Fruit fly (Drosophila melanogaster) whole organism, prepupa: ENCODE data around the gene gpp.

Source experiments
- CG10669 ChIP-seq: fragments of 200-800 bp; sonication (Bioruptor generic); optimal IDR thresholded peaks from 3 replicates; lab custom pipeline; 2018; ENCODE audit warnings: missing biosample characterization, mild to moderate bottlenecking, missing genetic modification characterization, moderate library complexity
- CG11762 ChIP-seq: fragments of 200-800 bp; sonication (Bioruptor generic); optimal IDR thresholded peaks from 3 replicates; lab custom pipeline; 2016; ENCODE audit warnings: missing biosample characterization, missing genetic modification characterization; ENCODE audit not compliant: insufficient read depth
- CG15336 ChIP-seq: fragments of 200-800 bp; sonication (Bioruptor generic); IDR thresholded peaks from 2 replicates; pipeline ENCODE4 v1.3.6; 2022; ENCODE audit warnings: missing biosample characterization, missing genetic modification characterization
- CG16779 ChIP-seq: fragments of 200-800 bp; sonication (Bioruptor generic); optimal IDR thresholded peaks from 3 replicates; lab custom pipeline; 2017; ENCODE audit warnings: missing biosample characterization, mild to moderate bottlenecking, missing genetic modification characterization
- CG31627 ChIP-seq: fragments of 200-800 bp; sonication (Bioruptor generic); optimal IDR thresholded peaks from 3 replicates; lab custom pipeline; 2016; ENCODE audit warnings: missing biosample characterization, missing genetic modification characterization
- CG3919 ChIP-seq: fragments of 200-800 bp; sonication (Bioruptor generic); optimal IDR thresholded peaks from 3 replicates; lab custom pipeline; 2016; ENCODE audit warnings: missing biosample characterization, missing genetic modification characterization
- CG6792 ChIP-seq: fragments of 200-800 bp; sonication (Bioruptor generic); optimal IDR thresholded peaks from 3 replicates; lab custom pipeline; 2016; ENCODE audit warnings: missing biosample characterization, missing genetic modification characterization
- CG6808 ChIP-seq: fragments of 200-800 bp; sonication (Bioruptor generic); optimal IDR thresholded peaks from 3 replicates; lab custom pipeline; 2017; ENCODE audit warnings: missing biosample characterization, missing genetic modification characterization, mild to moderate bottlenecking, moderate library complexity, missing genetic modification reagents
- CG6854 ChIP-seq: fragments of 200-800 bp; sonication (Bioruptor generic); optimal IDR thresholded peaks from 2 replicates; lab custom pipeline; 2017; ENCODE audit warnings: missing biosample characterization, mild to moderate bottlenecking, missing genetic modification characterization
- CG7368 ChIP-seq: fragments of 200-800 bp; sonication (Bioruptor generic); optimal IDR thresholded peaks from 3 replicates; lab custom pipeline; 2016; ENCODE audit warnings: missing biosample characterization, missing genetic modification characterization
- CG8319 ChIP-seq: fragments of 200-800 bp; sonication (Bioruptor generic); optimal IDR thresholded peaks from 3 replicates; lab custom pipeline; 2016; ENCODE audit warnings: missing biosample characterization, missing genetic modification characterization
- Eip78C ChIP-seq: fragments of 200-800 bp; sonication (Bioruptor generic); peaks from one replicate; lab custom pipeline; 2016; ENCODE audit warnings: missing biosample characterization, missing genetic modification characterization
- Eip93F ChIP-seq: fragments of 200-800 bp; sonication (Bioruptor generic); optimal IDR thresholded peaks from 2 replicates; lab custom pipeline; 2016; ENCODE audit warnings: missing biosample characterization, mild to moderate bottlenecking, missing genetic modification characterization
- Ets21C ChIP-seq: fragments of 200-800 bp; sonication (Bioruptor generic); optimal IDR thresholded peaks from 3 replicates; lab custom pipeline; 2016; ENCODE audit warnings: missing biosample characterization, missing genetic modification characterization
- Ets96B ChIP-seq: fragments of 200-800 bp; optimal IDR thresholded peaks from 2 replicates; lab custom pipeline; 2019; ENCODE audit warnings: missing biosample characterization, mild to moderate bottlenecking, missing genetic modification characterization, moderate library complexity
- Gug ChIP-seq: fragments of 200-800 bp; sonication (Bioruptor generic); IDR thresholded peaks from 2 replicates; pipeline ENCODE4 v1.3.6; 2022; ENCODE audit warnings: missing biosample characterization, missing genetic modification characterization
- Hr38 ChIP-seq: sonication (Bioruptor generic); optimal IDR thresholded peaks from 2 replicates; lab custom pipeline; 2016; ENCODE audit warnings: missing biosample characterization, missing genetic modification characterization
- Lpt ChIP-seq: fragments of 200-800 bp; sonication (Bioruptor generic); optimal IDR thresholded peaks from 3 replicates; lab custom pipeline; 2016; ENCODE audit warnings: missing biosample characterization, missing genetic modification characterization
- OdsH ChIP-seq: fragments of 200-800 bp; sonication (Bioruptor generic); optimal IDR thresholded peaks from 3 replicates; lab custom pipeline; 2016; ENCODE audit warnings: missing biosample characterization, missing genetic modification characterization
- Smox ChIP-seq: fragments of 200-800 bp; sonication (Bioruptor generic); optimal IDR thresholded peaks from 3 replicates; lab custom pipeline; 2016; ENCODE audit warnings: missing biosample characterization, missing genetic modification characterization
- Sox102F ChIP-seq: fragments of 200-800 bp; sonication (Bioruptor generic); optimal IDR thresholded peaks from 2 replicates; lab custom pipeline; 2016; ENCODE audit warnings: missing biosample characterization, mild to moderate bottlenecking, missing genetic modification characterization
- Sox14 ChIP-seq: fragments of 200-800 bp; sonication (Bioruptor generic); optimal IDR thresholded peaks from 3 replicates; lab custom pipeline; 2016; ENCODE audit warnings: missing biosample characterization, missing genetic modification characterization
- Sox15 ChIP-seq: fragments of 200-800 bp; sonication (Bioruptor generic); optimal IDR thresholded peaks from 3 replicates; lab custom pipeline; 2016; ENCODE audit warnings: missing biosample characterization, missing genetic modification characterization
- achi ChIP-seq: fragments of 200-800 bp; sonication (Bioruptor generic); optimal IDR thresholded peaks from 3 replicates; lab custom pipeline; 2016; ENCODE audit warnings: missing biosample characterization, missing genetic modification characterization
- cyc ChIP-seq: fragments of 200-800 bp; sonication (Bioruptor generic); optimal IDR thresholded peaks from 3 replicates; lab custom pipeline; 2016; ENCODE audit warnings: missing biosample characterization, missing genetic modification characterization
- dac ChIP-seq: fragments of 200-800 bp; sonication (Bioruptor generic); optimal IDR thresholded peaks from 2 replicates; lab custom pipeline; 2017; ENCODE audit warnings: missing biosample characterization, mild to moderate bottlenecking, missing genetic modification characterization
- eg ChIP-seq: fragments of 200-800 bp; sonication (Bioruptor generic); IDR thresholded peaks from 3 replicates; pipeline ENCODE4 v1.3.6; 2022; ENCODE audit warnings: missing biosample characterization, missing genetic modification characterization
- esn ChIP-seq: fragments of 200-800 bp; sonication (Bioruptor generic); optimal IDR thresholded peaks from 2 replicates; lab custom pipeline; 2016; ENCODE audit warnings: missing biosample characterization, mild to moderate bottlenecking, missing genetic modification characterization, moderate library complexity
- fd59A ChIP-seq: fragments of 200-800 bp; sonication (Bioruptor generic); optimal IDR thresholded peaks from 2 replicates; lab custom pipeline; 2017; ENCODE audit warnings: missing biosample characterization, mild to moderate bottlenecking, missing genetic modification characterization, missing genetic modification reagents
- lz ChIP-seq: fragments of 200-800 bp; sonication (Bioruptor generic); optimal IDR thresholded peaks from 3 replicates; lab custom pipeline; 2016; ENCODE audit warnings: missing biosample characterization, missing genetic modification characterization
- pdm3 ChIP-seq: fragments of 200-800 bp; sonication (Bioruptor generic); optimal IDR thresholded peaks from 3 replicates; lab custom pipeline; 2016; ENCODE audit warnings: missing biosample characterization, missing genetic modification characterization
- salr ChIP-seq, 2 experiments: fragments of 200-800 bp; sonication (Bioruptor generic); optimal IDR thresholded peaks; 3 replicates each; lab custom pipeline; 2016 to 2018; ENCODE audit warnings: missing biosample characterization in 2 of 2, missing genetic modification characterization in 2 of 2, mild to moderate bottlenecking in 1 of 2
- spab ChIP-seq: fragments of 200-800 bp; sonication (Bioruptor generic); optimal IDR thresholded peaks from 2 replicates; lab custom pipeline; 2017; ENCODE audit warnings: missing biosample characterization, mild to moderate bottlenecking, missing genetic modification characterization, missing genetic modification reagents
- ss ChIP-seq, 2 experiments: fragments of 200-800 bp; sonication (Bioruptor generic); optimal IDR thresholded peaks; 2 replicates in 1 of 2; 3 replicates in 1 of 2; lab custom pipeline; 2017 to 2018; ENCODE audit warnings: mild to moderate bottlenecking in 2 of 2, missing biosample characterization in 2 of 2, missing genetic modification characterization in 2 of 2, moderate library complexity in 1 of 2
- svp ChIP-seq: fragments of 200-800 bp; sonication (Bioruptor generic); peaks from one replicate; lab custom pipeline; 2016; ENCODE audit warnings: missing biosample characterization, missing genetic modification characterization
- topi ChIP-seq: fragments of 200-800 bp; sonication (Bioruptor generic); optimal IDR thresholded peaks from 3 replicates; lab custom pipeline; 2016; ENCODE audit warnings: missing biosample characterization, missing genetic modification characterization
- vri ChIP-seq: fragments of 200-800 bp; sonication (Bioruptor generic); optimal IDR thresholded peaks from 3 replicates; lab custom pipeline; 2016; ENCODE audit warnings: missing biosample characterization, mild to moderate bottlenecking, missing genetic modification characterization

The gpp gene

dm6 chr3R:6382733-6383465 lies 23.8 kb upstream of the gpp start, which contains the start of gene gzl:
Gene gzl, plus strand, starts transcription at chr3R:6382914.
- TF ChIP-seq vri (GFP tag; lab: Kevin White, UChicago) (no peak), Sox14 (GFP tag; lab: Kevin White, UChicago) (peak; percentile 13), Hr38 (no peak), CG15336 (GFP tag; lab: Robert Waterston, UW) (no peak), CG10669 (GFP tag; lab: Kevin White, UChicago) (no peak), esn (peak; percentile 1), spab (GFP tag; lab: Kevin White, UChicago) (no peak), CG6854 (GFP tag; lab: Kevin White, UChicago) (no peak), lz (GFP tag; lab: Kevin White, UChicago) (no peak), Eip93F (no peak), Smox (no peak), ss (GFP tag; optimal IDR thresholded peaks at IDR 0.05; lab: Kevin White, UChicago) (peak in 1 of 2 experiments; percentile 46), achi (GFP tag; lab: Kevin White, UChicago) (no peak)

dm6 chr3R:6383466-6383769 lies 23.2 kb upstream of the gpp start:
- no peak for TF ChIP-seq CG15336 (GFP tag; lab: Robert Waterston, UW)
- no peak for TF ChIP-seq CG16779 (tag; lab: Kevin White, UChicago)
- TF ChIP-seq Sox102F (GFP tag; lab: Kevin White, UChicago), result no peak
- TF ChIP-seq Eip78C (GFP tag; lab: Kevin White, UChicago), result no peak
- TF ChIP-seq CG7368 (GFP tag; lab: Kevin White, UChicago), result no peak
- TF ChIP-seq CG31627, result no peak

- TF ChIP-seq Eip78C (GFP tag; lab: Kevin White, UChicago) (peak; percentile 39), Eip93F (peak; percentile 7), CG3919 (GFP tag; lab: Kevin White, UChicago) (no peak)
- TF ChIP-seq, all 60 proteins: peak for 2
Observed at dm6 chr3R:6388414-6388830, 18.2 kb upstream of the gpp start.

- no peak for TF ChIP-seq CG15336 (GFP tag; lab: Robert Waterston, UW)
- TF ChIP-seq CG11762, result no peak
- no peak for TF ChIP-seq CG8319 (GFP tag; lab: Kevin White, UChicago)
- peak; percentile 97 for TF ChIP-seq svp (GFP tag; lab: Kevin White, UChicago)
- peak in 1 of 2 experiments; percentile 48 for TF ChIP-seq ss (GFP tag; optimal IDR thresholded peaks at IDR 0.05; lab: Kevin White, UChicago)
- TF ChIP-seq OdsH, result no peak
- TF ChIP-seq Sox102F (GFP tag; lab: Kevin White, UChicago), result no peak
- no peak for TF ChIP-seq Smox
- no peak for TF ChIP-seq Ets96B (tag; lab: Kevin White, UChicago)
- no peak for TF ChIP-seq dac
- TF ChIP-seq CG6854 (GFP tag; lab: Kevin White, UChicago), result no peak
- TF ChIP-seq Ets21C (GFP tag; lab: Kevin White, UChicago), result no peak
- TF ChIP-seq CG6808, result peak; percentile 9
- no peak for TF ChIP-seq Eip93F
- TF ChIP-seq cyc (GFP tag; lab: Kevin White, UChicago), result no peak
- TF ChIP-seq CG6792 (GFP tag; lab: Kevin White, UChicago), result no peak
- no peak for TF ChIP-seq CG16779 (tag; lab: Kevin White, UChicago)
- TF ChIP-seq Sox14 (GFP tag; lab: Kevin White, UChicago), result no peak
- TF ChIP-seq achi (GFP tag; lab: Kevin White, UChicago), result no peak
- no peak for TF ChIP-seq Sox15 (GFP tag; lab: Kevin White, UChicago)
- TF ChIP-seq eg (GFP tag; lab: Robert Waterston, UW), result no peak
- TF ChIP-seq Gug, result no peak
- no peak for TF ChIP-seq lz (GFP tag; lab: Kevin White, UChicago)
- no peak for TF ChIP-seq Lpt (GFP tag; lab: Kevin White, UChicago)
- no peak for TF ChIP-seq spab (GFP tag; lab: Kevin White, UChicago)
- no peak for TF ChIP-seq fd59A
- no peak for TF ChIP-seq pdm3 (GFP tag; lab: Kevin White, UChicago)
- TF ChIP-seq Eip78C (GFP tag; lab: Kevin White, UChicago), result peak; percentile 8
- TF ChIP-seq topi (GFP tag; lab: Kevin White, UChicago), result no peak
- TF ChIP-seq salr (GFP tag; optimal IDR thresholded peaks at IDR 0.05; lab: Kevin White, UChicago), result no peak
Observed at dm6 chr3R:6393515-6394246, 13.0 kb upstream of the gpp start.
